Fruit fly (Drosophila melanogaster) whole organism: ENCODE measurements around the gene CG6707.

Experiments
- CG8478 ChIP-seq: fragments of >200 bp; optimal IDR thresholded peaks from 2 replicates; lab custom pipeline; 2018; ENCODE audit warnings: inconsistent platforms
- Dll ChIP-seq: fragments of >200 bp; optimal IDR thresholded peaks from 2 replicates; lab custom pipeline; 2017
- EcR ChIP-seq, 2 experiments: fragments of >200 bp; optimal IDR thresholded peaks; 2 replicates each; lab custom pipeline; 2017; ENCODE audit warnings: missing biosample characterization in 2 of 2, missing genetic modification characterization in 2 of 2, missing genetic modification reagents in 2 of 2
- pan ChIP-seq: fragments of >200 bp; optimal IDR thresholded peaks from 2 replicates; lab custom pipeline; 2017
- psq ChIP-seq: fragments of >200 bp; optimal IDR thresholded peaks from 2 replicates; lab custom pipeline; 2017
- usp ChIP-seq: fragments of >200 bp; optimal IDR thresholded peaks from 2 replicates; lab custom pipeline; 2017; ENCODE audit warnings: missing biosample characterization, missing genetic modification characterization, mixed read lengths

- no peak for TF ChIP-seq psq (lab: Kevin White, UChicago)
- no peak for TF ChIP-seq CG8478
- TF ChIP-seq pan (lab: Kevin White, UChicago): no peak
- no peak for TF ChIP-seq Dll (lab: Kevin White, UChicago)
- no peak for TF ChIP-seq EcR (GFP tag; optimal IDR thresholded peaks at IDR 0.05; lab: Kevin White, UChicago)
- no peak for TF ChIP-seq usp (GFP tag; lab: Kevin White, UChicago)
Observed at dm6 chr3L:9856430-9857218, 41.8 kb downstream of the CG6707 start.
